Fruit fly (Drosophila melanogaster) whole organism, pupa: ENCODE measurements around the gene CG8260.

Experiments
- CG10348 ChIP-seq: fragments of 200-800 bp; sonication (Bioruptor generic); IDR thresholded peaks from 2 replicates; pipeline ENCODE4 v1.3.6; 2022; ENCODE audit warnings: missing biosample characterization, missing genetic modification characterization
- CG12605 ChIP-seq: fragments of 200-800 bp; sonication (Bioruptor generic); IDR thresholded peaks from 2 replicates; pipeline ENCODE4 v1.3.6; 2022; ENCODE audit warnings: missing biosample characterization, missing genetic modification characterization
- CG13204 ChIP-seq: fragments of 200-800 bp; sonication (Bioruptor generic); optimal IDR thresholded peaks from 2 replicates; lab custom pipeline; 2018; ENCODE audit warnings: missing biosample characterization, mild to moderate bottlenecking, missing genetic modification characterization, moderate library complexity
- CG14655 ChIP-seq: fragments of 200-800 bp; sonication (Bioruptor generic); optimal IDR thresholded peaks from 3 replicates; lab custom pipeline; 2017; ENCODE audit warnings: mild to moderate bottlenecking, missing biosample characterization, missing genetic modification reagents, missing genetic modification characterization
- CG15710 ChIP-seq: fragments of 200-800 bp; sonication (Bioruptor generic); optimal IDR thresholded peaks from 2 replicates; lab custom pipeline; 2018; ENCODE audit warnings: missing biosample characterization, mild to moderate bottlenecking, missing genetic modification characterization, moderate library complexity
- CG17806 ChIP-seq: fragments of 200-800 bp; sonication (Bioruptor generic); optimal IDR thresholded peaks from 2 replicates; lab custom pipeline; 2018; ENCODE audit warnings: missing biosample characterization, mild to moderate bottlenecking, missing genetic modification characterization, moderate library complexity
- CG32121 ChIP-seq: fragments of 200-800 bp; sonication (Bioruptor generic); IDR thresholded peaks from 2 replicates; pipeline ENCODE4 v1.3.6; 2022; ENCODE audit warnings: missing biosample characterization, missing genetic modification characterization
- CG34367 ChIP-seq: fragments of 200-800 bp; sonication (Bioruptor generic); optimal IDR thresholded peaks from 2 replicates; lab custom pipeline; 2018; ENCODE audit warnings: missing biosample characterization, mild to moderate bottlenecking, missing genetic modification characterization
- CG4496 ChIP-seq: fragments of 200-800 bp; sonication (Bioruptor generic); IDR thresholded peaks from 3 replicates; pipeline ENCODE4 v1.3.6; 2022; ENCODE audit warnings: missing biosample characterization, missing genetic modification characterization
- CG8159 ChIP-seq: fragments of 200-800 bp; sonication (Bioruptor generic); optimal IDR thresholded peaks from 3 replicates; lab custom pipeline; 2018; ENCODE audit warnings: missing biosample characterization, mild to moderate bottlenecking, missing genetic modification characterization, moderate library complexity
- CG8301 ChIP-seq: fragments of 200-800 bp; sonication (Bioruptor generic); optimal IDR thresholded peaks from 2 replicates; lab custom pipeline; 2018; ENCODE audit warnings: missing biosample characterization, mild to moderate bottlenecking, missing genetic modification characterization
- CG9948 ChIP-seq: fragments of 200-800 bp; sonication (Bioruptor generic); optimal IDR thresholded peaks from 2 replicates; lab custom pipeline; 2018; ENCODE audit warnings: missing biosample characterization, mild to moderate bottlenecking, missing genetic modification characterization, moderate library complexity
- D1 ChIP-seq: fragments of 200-800 bp; sonication (Bioruptor generic); optimal IDR thresholded peaks from 2 replicates; lab custom pipeline; 2018; ENCODE audit warnings: missing biosample characterization, mild to moderate bottlenecking, missing genetic modification characterization, moderate library complexity
- EcR ChIP-seq: fragments of 200-800 bp; sonication (Bioruptor generic); optimal IDR thresholded peaks from 3 replicates; lab custom pipeline; 2019; ENCODE audit warnings: missing biosample characterization, missing genetic modification characterization, mild to moderate bottlenecking, moderate library complexity, missing genetic modification reagents
- Ets98B ChIP-seq: fragments of 200-800 bp; sonication (Bioruptor generic); IDR thresholded peaks from 2 replicates; pipeline ENCODE4 v1.3.6; 2022; ENCODE audit warnings: missing biosample characterization, missing genetic modification characterization
- Pif1A ChIP-seq: fragments of 200-800 bp; sonication (Bioruptor generic); optimal IDR thresholded peaks from 3 replicates; lab custom pipeline; 2016; ENCODE audit warnings: missing biosample characterization, missing genetic modification characterization
- Pif1B ChIP-seq: fragments of 200-800 bp; sonication (Bioruptor generic); optimal IDR thresholded peaks from 3 replicates; lab custom pipeline; 2016; ENCODE audit warnings: missing biosample characterization, missing genetic modification characterization
- Snoo ChIP-seq: fragments of 200-800 bp; sonication (Bioruptor generic); optimal IDR thresholded peaks from 3 replicates; lab custom pipeline; 2017; ENCODE audit warnings: missing biosample characterization, mild to moderate bottlenecking, missing genetic modification characterization, inconsistent platforms
- fd96Ca ChIP-seq: fragments of 200-800 bp; sonication (Bioruptor generic); IDR thresholded peaks from 3 replicates; pipeline ENCODE4 v1.3.6; 2022; ENCODE audit warnings: missing biosample characterization, missing genetic modification characterization
- gl ChIP-seq: fragments of 200-800 bp; sonication (Bioruptor generic); optimal IDR thresholded peaks from 2 replicates; lab custom pipeline; 2018; ENCODE audit warnings: missing biosample characterization, mild to moderate bottlenecking, missing genetic modification characterization
- rn ChIP-seq: fragments of 200-800 bp; sonication (Bioruptor generic); IDR thresholded peaks from 2 replicates; pipeline ENCODE4 v1.3.6; 2022; ENCODE audit warnings: missing biosample characterization, missing genetic modification characterization

The CG8260 gene

dm6 chrX:15759752-15760446 lies 3.8 kb downstream of the CG8260 start:
- no peak for TF ChIP-seq CG17806 (tag; lab: Kevin White, UChicago)
- peak; percentile 11 for TF ChIP-seq EcR (GFP tag; lab: Kevin White, UChicago)

dm6 chrX:15760447-15761297 lies 4.6 kb downstream of the CG8260 start, which contains the start of the genes Graf and mRpL3:
TSS of gene Graf (minus strand) at chrX:15760733.
TSS of gene mRpL3 (plus strand) at chrX:15761248.
- TF ChIP-seq fd96Ca (GFP tag; lab: Robert Waterston, UW) (no peak), Ets98B (GFP tag; lab: Robert Waterston, UW) (no peak), CG34367 (no peak), CG13204 (GFP tag; lab: Kevin White, UChicago) (no peak), CG17806 (tag; lab: Kevin White, UChicago) (no peak), Pif1B (GFP tag; lab: Kevin White, UChicago) (no peak), EcR (GFP tag; lab: Kevin White, UChicago) (no peak), CG10348 (GFP tag; lab: Robert Waterston, UW) (no peak), Snoo (tag; lab: Kevin White, UChicago) (no peak), CG8301 (no peak), rn (GFP tag; lab: Robert Waterston, UW) (no peak), Pif1A (GFP tag; lab: Kevin White, UChicago) (no peak), CG32121 (GFP tag; lab: Robert Waterston, UW) (no peak), CG8159 (tag; lab: Kevin White, UChicago) (no peak), CG12605 (GFP tag; lab: Robert Waterston, UW) (no peak), CG9948 (tag; lab: Kevin White, UChicago) (no peak), D1 (tag; lab: Kevin White, UChicago) (no peak), gl (tag; lab: Kevin White, UChicago) (no peak), CG4496 (GFP tag; lab: Robert Waterston, UW) (no peak), CG14655 (GFP tag; lab: Kevin White, UChicago) (no peak)
- TF ChIP-seq, all 21 proteins: peak for 0

- TF ChIP-seq CG8159 (tag; lab: Kevin White, UChicago) (no peak), CG32121 (GFP tag; lab: Robert Waterston, UW) (no peak), Pif1B (GFP tag; lab: Kevin White, UChicago) (no peak), rn (GFP tag; lab: Robert Waterston, UW) (no peak), CG12605 (GFP tag; lab: Robert Waterston, UW) (no peak), CG17806 (tag; lab: Kevin White, UChicago) (no peak)
These were observed 5.2 kb downstream of the CG8260 start for dm6 chrX:15761298-15761640.

- TF ChIP-seq Snoo (tag; lab: Kevin White, UChicago) (no peak), Pif1B (GFP tag; lab: Kevin White, UChicago) (no peak), D1 (tag; lab: Kevin White, UChicago) (no peak), CG17806 (tag; lab: Kevin White, UChicago) (no peak), CG13204 (GFP tag; lab: Kevin White, UChicago) (no peak), CG15710 (tag; lab: Kevin White, UChicago) (no peak), CG9948 (tag; lab: Kevin White, UChicago) (no peak), CG8159 (tag; lab: Kevin White, UChicago) (no peak), CG8301 (no peak)
These were observed 6.6 kb downstream of the CG8260 start, which contains the start of gene Polr3A for dm6 chrX:15762723-15763122. TSS of gene Polr3A (plus strand) at chrX:15762956.

dm6 chrX:15766395-15766866 lies 10.3 kb downstream of the CG8260 start, which contains the start of gene CG8952:
TSS of gene CG8952 (minus strand) at chrX:15766445.
- TF ChIP-seq fd96Ca (GFP tag; lab: Robert Waterston, UW) (no peak), CG32121 (GFP tag; lab: Robert Waterston, UW) (no peak), CG8159 (tag; lab: Kevin White, UChicago) (no peak), Snoo (tag; lab: Kevin White, UChicago) (no peak), CG4496 (GFP tag; lab: Robert Waterston, UW) (no peak), D1 (tag; lab: Kevin White, UChicago) (no peak), CG8301 (no peak), Pif1B (GFP tag; lab: Kevin White, UChicago) (no peak), gl (tag; lab: Kevin White, UChicago) (no peak), CG14655 (GFP tag; lab: Kevin White, UChicago) (no peak), Ets98B (GFP tag; lab: Robert Waterston, UW) (no peak), CG34367 (no peak), CG10348 (GFP tag; lab: Robert Waterston, UW) (no peak), CG15710 (tag; lab: Kevin White, UChicago) (no peak), CG17806 (tag; lab: Kevin White, UChicago) (no peak), rn (GFP tag; lab: Robert Waterston, UW) (no peak)
